Fruit fly (Drosophila melanogaster): ENCODE measurements around the gene Oseg5.

- TF ChIP-seq CG8478 (optimal IDR thresholded peaks at IDR 0.05) (no peak), CTCF (optimal IDR thresholded peaks at IDR 0.05) (no peak)
Observed at dm6 chr2L:20829309-20829708, 6.3 kb downstream of the Oseg5 start, which contains the start of gene CG31673.

Data from S2 (cell line).